Fruit fly (Drosophila melanogaster) whole organism, pupa: ENCODE data around the gene Tudor-SN.

Experiments used
- CG17806 ChIP-seq: fragments of 200-800 bp; sonication (Bioruptor generic); optimal IDR thresholded peaks from 2 replicates; lab custom pipeline; 2018; ENCODE audit warnings: missing biosample characterization, mild to moderate bottlenecking, missing genetic modification characterization, moderate library complexity
- CG32121 ChIP-seq: fragments of 200-800 bp; sonication (Bioruptor generic); IDR thresholded peaks from 2 replicates; pipeline ENCODE4 v1.3.6; 2022; ENCODE audit warnings: missing biosample characterization, missing genetic modification characterization
- CG34367 ChIP-seq: fragments of 200-800 bp; sonication (Bioruptor generic); optimal IDR thresholded peaks from 2 replicates; lab custom pipeline; 2018; ENCODE audit warnings: missing biosample characterization, mild to moderate bottlenecking, missing genetic modification characterization
- CG4496 ChIP-seq: fragments of 200-800 bp; sonication (Bioruptor generic); IDR thresholded peaks from 3 replicates; pipeline ENCODE4 v1.3.6; 2022; ENCODE audit warnings: missing biosample characterization, missing genetic modification characterization
- CG9948 ChIP-seq: fragments of 200-800 bp; sonication (Bioruptor generic); optimal IDR thresholded peaks from 2 replicates; lab custom pipeline; 2018; ENCODE audit warnings: missing biosample characterization, mild to moderate bottlenecking, missing genetic modification characterization, moderate library complexity
- fd96Ca ChIP-seq: fragments of 200-800 bp; sonication (Bioruptor generic); IDR thresholded peaks from 3 replicates; pipeline ENCODE4 v1.3.6; 2022; ENCODE audit warnings: missing biosample characterization, missing genetic modification characterization
- rn ChIP-seq: fragments of 200-800 bp; sonication (Bioruptor generic); IDR thresholded peaks from 2 replicates; pipeline ENCODE4 v1.3.6; 2022; ENCODE audit warnings: missing biosample characterization, missing genetic modification characterization

DNA sequence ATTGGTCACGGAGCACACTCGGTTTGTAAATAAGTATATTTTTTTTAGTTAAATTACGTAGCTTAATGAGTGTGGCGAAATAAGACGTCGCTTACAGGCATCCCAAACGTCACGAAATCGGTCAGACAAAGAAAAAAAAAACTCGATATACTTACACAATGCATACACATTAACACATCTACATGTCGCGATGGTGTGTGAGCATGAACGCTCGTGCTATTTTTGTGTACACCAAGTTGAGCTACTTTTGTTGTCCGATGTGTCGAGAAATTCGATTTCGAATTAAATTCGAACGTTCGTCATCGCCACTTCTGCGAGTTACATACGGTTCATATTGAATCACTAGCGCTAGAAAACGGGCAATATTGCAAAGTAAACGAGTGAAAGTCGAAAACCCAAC, 39.1 kb downstream of the Tudor-SN start:
- no peak for TF ChIP-seq CG9948 (tag; lab: Kevin White, UChicago)
- no peak for TF ChIP-seq CG4496 (GFP tag; lab: Robert Waterston, UW)
- TF ChIP-seq rn: no peak
- TF ChIP-seq fd96Ca (GFP tag; lab: Robert Waterston, UW): no peak
- TF ChIP-seq CG32121 (GFP tag; lab: Robert Waterston, UW): no peak
- no peak for TF ChIP-seq CG34367 (tag; lab: Kevin White, UChicago)
- TF ChIP-seq CG17806 (tag; lab: Kevin White, UChicago): no peak
